Fruit fly (Drosophila melanogaster) whole organism: ENCODE results near the gene AstCC.

Experiments used
- CG8478 ChIP-seq: fragments of >200 bp; optimal IDR thresholded peaks from 2 replicates; lab custom pipeline; 2018; ENCODE audit warnings: inconsistent platforms
- Dll ChIP-seq: fragments of >200 bp; optimal IDR thresholded peaks from 2 replicates; lab custom pipeline; 2017
- EcR ChIP-seq, 2 experiments: fragments of >200 bp; optimal IDR thresholded peaks; 2 replicates each; lab custom pipeline; 2017; ENCODE audit warnings: missing biosample characterization in 2 of 2, missing genetic modification characterization in 2 of 2, missing genetic modification reagents in 2 of 2
- pan ChIP-seq: fragments of >200 bp; optimal IDR thresholded peaks from 2 replicates; lab custom pipeline; 2017
- psq ChIP-seq: fragments of >200 bp; optimal IDR thresholded peaks from 2 replicates; lab custom pipeline; 2017
- usp ChIP-seq: fragments of >200 bp; optimal IDR thresholded peaks from 2 replicates; lab custom pipeline; 2017; ENCODE audit warnings: missing biosample characterization, missing genetic modification characterization, mixed read lengths

AstCC gene

dm6 chr2L:11085129-11085528 lies at the start of gene AstCC:
AstCC (minus strand) TSS chr2L:11085229.
- no peak for TF ChIP-seq usp (GFP tag; lab: Kevin White, UChicago)
- no peak for TF ChIP-seq Dll (lab: Kevin White, UChicago)
- no peak for TF ChIP-seq psq
- no peak for TF ChIP-seq pan (lab: Kevin White, UChicago)
- TF ChIP-seq EcR (GFP tag; optimal IDR thresholded peaks at IDR 0.05; lab: Kevin White, UChicago): no peak
- no peak for TF ChIP-seq CG8478 (lab: Kevin White, UChicago)

dm6 chr2L:11130151-11131008 lies 45.4 kb upstream of the AstCC start, which contains the start of the genes RfC38 and CG4751:
RfC38 (minus strand) TSS chr2L:11130645.
CG4751 (plus strand) TSS chr2L:11130737.
- no peak for TF ChIP-seq EcR (GFP tag; optimal IDR thresholded peaks at IDR 0.05; lab: Kevin White, UChicago)
- no peak for TF ChIP-seq Dll (lab: Kevin White, UChicago)
- TF ChIP-seq pan (lab: Kevin White, UChicago): no peak
- no peak for TF ChIP-seq CG8478 (lab: Kevin White, UChicago)
- TF ChIP-seq usp (GFP tag; lab: Kevin White, UChicago): no peak
- TF ChIP-seq psq: no peak

dm6 chr2L:11123499-11123898 lies 38.5 kb upstream of the AstCC start, which contains the start of the genes Csl4 and Nup160:
Csl4 (minus strand) TSS chr2L:11123567.
Nup160 (plus strand) TSS chr2L:11123777.
- no peak for TF ChIP-seq CG8478 (lab: Kevin White, UChicago)
- TF ChIP-seq pan (lab: Kevin White, UChicago): no peak
- TF ChIP-seq psq: no peak
- TF ChIP-seq Dll (lab: Kevin White, UChicago): no peak
- TF ChIP-seq usp (GFP tag; lab: Kevin White, UChicago): no peak
- no peak for TF ChIP-seq EcR (GFP tag; optimal IDR thresholded peaks at IDR 0.05; lab: Kevin White, UChicago)

- TF ChIP-seq Dll (lab: Kevin White, UChicago): no peak
Measured at dm6 chr2L:11121614-11122013, 36.6 kb upstream of the AstCC start, which contains the start of gene Dnaaf4. Dnaaf4 (minus strand) TSS chr2L:11121714.

dm6 chr2L:11119966-11120517 lies 35.0 kb upstream of the AstCC start, which contains the start of gene CG6230:
CG6230 (minus strand) TSS chr2L:11120319.
- TF ChIP-seq Dll (lab: Kevin White, UChicago) (no peak), psq (no peak), CG8478 (lab: Kevin White, UChicago) (no peak), usp (GFP tag; lab: Kevin White, UChicago) (no peak), EcR (GFP tag; optimal IDR thresholded peaks at IDR 0.05; lab: Kevin White, UChicago) (no peak), pan (lab: Kevin White, UChicago) (no peak)

dm6 chr2L:11113714-11114113 lies 28.7 kb upstream of the AstCC start, which contains the start of gene Gr32a:
Gr32a (plus strand) TSS chr2L:11114014.
- TF ChIP-seq Dll (lab: Kevin White, UChicago) (no peak), usp (GFP tag; lab: Kevin White, UChicago) (no peak), psq (no peak), pan (lab: Kevin White, UChicago) (no peak), EcR (GFP tag; optimal IDR thresholded peaks at IDR 0.05; lab: Kevin White, UChicago) (no peak), CG8478 (lab: Kevin White, UChicago) (no peak)

dm6 chr2L:11113011-11113528 lies 28.0 kb upstream of the AstCC start, which contains the start of gene Idua:
Idua (minus strand) TSS chr2L:11113061.
- no peak for TF ChIP-seq usp (GFP tag; lab: Kevin White, UChicago)
- TF ChIP-seq pan (lab: Kevin White, UChicago): no peak
- no peak for TF ChIP-seq Dll (lab: Kevin White, UChicago)
- TF ChIP-seq CG8478 (lab: Kevin White, UChicago): no peak
- no peak for TF ChIP-seq psq
- no peak for TF ChIP-seq EcR (GFP tag; optimal IDR thresholded peaks at IDR 0.05; lab: Kevin White, UChicago)

- TF ChIP-seq Dll (lab: Kevin White, UChicago): no peak
- TF ChIP-seq CG8478 (lab: Kevin White, UChicago): no peak
- no peak for TF ChIP-seq usp (GFP tag; lab: Kevin White, UChicago)
- TF ChIP-seq EcR (GFP tag; optimal IDR thresholded peaks at IDR 0.05; lab: Kevin White, UChicago): no peak
- no peak for TF ChIP-seq pan (lab: Kevin White, UChicago)
Measured at dm6 chr2L:11106562-11106962, 21.5 kb upstream of the AstCC start, which contains the start of gene Reps. Reps (minus strand) TSS chr2L:11106645.

dm6 chr2L:11105320-11105719 lies 20.3 kb upstream of the AstCC start:
- TF ChIP-seq psq (no peak), CG8478 (lab: Kevin White, UChicago) (no peak), pan (lab: Kevin White, UChicago) (no peak), usp (GFP tag; lab: Kevin White, UChicago) (no peak), EcR (GFP tag; optimal IDR thresholded peaks at IDR 0.05; lab: Kevin White, UChicago) (no peak), Dll (lab: Kevin White, UChicago) (no peak)

- TF ChIP-seq Dll (lab: Kevin White, UChicago): no peak
- no peak for TF ChIP-seq EcR (GFP tag; optimal IDR thresholded peaks at IDR 0.05; lab: Kevin White, UChicago)
Measured at dm6 chr2L:11100516-11101061, 15.6 kb upstream of the AstCC start, which contains the start of gene Ge-1. Ge-1 (minus strand) TSS chr2L:11100888.

dm6 chr2L:11091111-11091510 lies 6.1 kb upstream of the AstCC start, which contains the start of gene Wdr59:
Wdr59 (plus strand) TSS chr2L:11091444.
- TF ChIP-seq psq (no peak), Dll (lab: Kevin White, UChicago) (no peak), pan (lab: Kevin White, UChicago) (no peak), EcR (GFP tag; optimal IDR thresholded peaks at IDR 0.05; lab: Kevin White, UChicago) (no peak), usp (GFP tag; lab: Kevin White, UChicago) (no peak), CG8478 (lab: Kevin White, UChicago) (no peak)
